Fruit fly (Drosophila melanogaster) whole organism, wandering third instar larva: ENCODE results near the gene CG42322.

Experiments used
- Abd-B ChIP-seq: fragments of >200 bp; optimal IDR thresholded peaks from 2 replicates; lab custom pipeline; 2017; ENCODE audit warnings: missing biosample characterization, missing genetic modification characterization
- CG32264 ChIP-seq: fragments of 200-800 bp; sonication (Bioruptor generic); optimal IDR thresholded peaks from 2 replicates; lab custom pipeline; 2016; ENCODE audit warnings: missing biosample characterization, missing genetic modification characterization
- Dfd ChIP-seq: fragments of >200 bp; optimal IDR thresholded peaks from 2 replicates; lab custom pipeline; 2017; ENCODE audit warnings: missing biosample characterization, missing genetic modification characterization
- Hnf4 ChIP-seq: fragments of 200-800 bp; sonication (Bioruptor generic); optimal IDR thresholded peaks from 2 replicates; lab custom pipeline; 2016; ENCODE audit warnings: missing biosample characterization, mild to moderate bottlenecking, missing genetic modification characterization
- Hr83 ChIP-seq: fragments of 200-300 bp; sonication (Bioruptor generic); optimal IDR thresholded peaks from 2 replicates; lab custom pipeline; 2016; ENCODE audit warnings: missing biosample characterization, mild to moderate bottlenecking, missing genetic modification characterization, moderate library complexity; ENCODE audit not compliant: poor library complexity, severe bottlenecking
- br ChIP-seq: fragments of 200-800 bp; sonication (Bioruptor generic); optimal IDR thresholded peaks from 2 replicates; lab custom pipeline; 2016; ENCODE audit warnings: missing biosample characterization, missing genetic modification characterization
- dsf ChIP-seq: sonication (Bioruptor generic); optimal IDR thresholded peaks from 2 replicates; lab custom pipeline; 2016; ENCODE audit warnings: missing biosample characterization, missing genetic modification characterization, borderline replicate concordance
- foxo ChIP-seq, 2 experiments: fragments of 200-800 bp; sonication (Bioruptor generic); optimal IDR thresholded peaks; 2 replicates in 1 of 2; 3 replicates in 1 of 2; lab custom pipeline; 2016 to 2017; ENCODE audit warnings: missing biosample characterization in 2 of 2, missing genetic modification characterization in 2 of 2
- fru ChIP-seq: fragments of 200-800 bp; sonication (Bioruptor generic); optimal IDR thresholded peaks from 3 replicates; lab custom pipeline; 2016; ENCODE audit warnings: missing biosample characterization, mild to moderate bottlenecking, missing genetic modification characterization
- h ChIP-seq: fragments of 200-800 bp; sonication (Bioruptor generic); optimal IDR thresholded peaks from 3 replicates; lab custom pipeline; 2016; ENCODE audit warnings: missing biosample characterization, mild to moderate bottlenecking, missing genetic modification characterization
- pan ChIP-seq: fragments of >200 bp; optimal IDR thresholded peaks from 2 replicates; lab custom pipeline; 2017
- woc ChIP-seq: sonication (Bioruptor generic); optimal IDR thresholded peaks from 2 replicates; lab custom pipeline; 2016; ENCODE audit warnings: missing biosample characterization, mild to moderate bottlenecking, missing genetic modification characterization

DNA sequence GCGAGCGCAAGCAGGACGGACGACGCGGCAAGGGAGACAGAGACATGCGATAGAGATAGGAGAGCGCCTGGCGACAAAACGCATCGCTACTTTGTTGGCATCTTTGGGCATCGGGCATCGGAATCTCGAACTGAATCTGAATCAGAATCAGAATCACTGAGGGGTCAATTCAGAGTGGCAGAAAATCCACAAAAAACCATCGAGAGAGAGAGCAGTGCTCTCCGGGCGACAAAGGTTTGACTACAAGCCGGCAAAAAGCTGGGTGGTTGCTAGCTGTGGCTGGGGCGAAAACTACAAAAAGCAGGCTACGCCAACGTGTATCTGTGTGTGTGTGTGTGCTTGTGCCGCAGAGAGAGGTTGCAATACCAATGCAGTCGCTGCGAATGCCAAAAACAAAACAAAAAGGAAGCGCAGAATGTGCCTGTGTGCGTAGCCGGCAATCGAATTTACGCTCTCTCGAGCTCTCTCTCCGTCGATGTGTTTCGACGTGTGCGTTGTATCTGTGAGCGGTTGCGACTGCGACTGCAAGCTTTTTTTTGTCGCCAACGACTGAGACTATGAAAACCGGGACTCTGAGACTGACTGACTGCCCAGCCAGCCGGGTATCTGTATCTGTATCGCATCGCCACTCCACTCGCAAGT lies 38.5 kb downstream of the CG42322 start:
- TF ChIP-seq br (GFP tag; lab: Kevin White, UChicago): peak; percentile 60
- TF ChIP-seq CG32264 (GFP tag; lab: Kevin White, UChicago): peak; percentile 85
- peak; percentile 79 for TF ChIP-seq Abd-B
- TF ChIP-seq woc (GFP tag; lab: Kevin White, UChicago): peak; percentile 67
- peak; percentile 81 for TF ChIP-seq h (GFP tag; lab: Kevin White, UChicago)
- TF ChIP-seq dsf (GFP tag; lab: Kevin White, UChicago): peak; percentile 39
- TF ChIP-seq fru (GFP tag; lab: Kevin White, UChicago): peak; percentile 44
- TF ChIP-seq foxo (GFP tag; optimal IDR thresholded peaks at IDR 0.05; lab: Kevin White, UChicago): peak; percentile 23 to 96
- no peak for TF ChIP-seq Dfd (GFP tag; lab: Kevin White, UChicago)
- peak; percentile 80 for TF ChIP-seq Hnf4
- no peak for TF ChIP-seq pan (lab: Kevin White, UChicago)
- peak; percentile 88 for TF ChIP-seq Hr83 (GFP tag; lab: Kevin White, UChicago)
